Worm (Caenorhabditis elegans) whole organism, L4/young adult: Measurements from ENCODE around the gene suf-1.

Experiments
- W03F9.2 ChIP-seq: fragments of 150-350 bp; optimal IDR thresholded peaks from 2 replicates; lab custom pipeline; 2014; ENCODE audit warnings: missing biosample characterization, missing genetic modification characterization
- dao-5 ChIP-seq: sonication (generic microtip); optimal IDR thresholded peaks from 2 replicates; lab custom pipeline; 2016; ENCODE audit warnings: missing genotype, missing genetic modification characterization, moderate library complexity, missing compliant biosample characterization
- him-1 ChIP-seq: sonication (generic microtip); optimal IDR thresholded peaks from 2 replicates; lab custom pipeline; 2016; ENCODE audit warnings: missing genotype, missing genetic modification reagents, missing genetic modification characterization, missing compliant biosample characterization

Gene suf-1

DNA sequence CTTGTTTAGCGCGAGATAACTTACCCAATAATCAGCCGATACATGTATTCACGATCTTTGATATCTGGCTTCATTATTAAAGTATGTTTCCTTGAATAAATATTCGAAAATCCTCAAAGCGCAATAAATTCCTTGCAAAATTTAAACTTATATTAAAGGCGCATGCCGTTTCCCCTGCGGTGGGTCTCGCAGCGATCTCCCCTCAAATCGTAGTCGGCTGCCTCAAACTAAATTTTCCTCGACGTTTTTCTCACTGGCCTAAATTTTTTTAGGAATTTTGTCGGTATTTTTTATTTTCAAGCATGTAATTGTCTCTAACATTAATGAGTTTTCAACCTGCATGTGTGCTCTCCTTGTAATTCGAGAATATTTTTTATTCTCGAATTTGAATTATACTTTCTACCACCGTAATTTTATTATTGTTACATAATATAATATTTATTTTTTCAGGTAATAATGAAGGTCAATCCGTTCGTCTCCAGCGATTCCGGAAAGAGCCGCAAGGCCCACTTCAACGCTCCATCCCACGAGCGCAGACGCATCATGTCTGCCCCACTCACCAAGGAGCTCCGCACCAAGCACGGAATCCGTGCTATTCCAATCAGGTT lies 1.2 kb upstream of the suf-1 start, which contains the start of the genes cpf-1 and rpl-26:
Gene cpf-1, minus strand, starts transcription at position 104 of the 608 bp plus-strand sequence.
Gene rpl-26, plus strand, starts transcription at position 449 of the 608 bp plus-strand sequence.
- no peak for TF ChIP-seq dao-5
- no peak for TF ChIP-seq him-1
- TF ChIP-seq W03F9.2 (tag; lab: Kevin White, UChicago) = no peak

DNA sequence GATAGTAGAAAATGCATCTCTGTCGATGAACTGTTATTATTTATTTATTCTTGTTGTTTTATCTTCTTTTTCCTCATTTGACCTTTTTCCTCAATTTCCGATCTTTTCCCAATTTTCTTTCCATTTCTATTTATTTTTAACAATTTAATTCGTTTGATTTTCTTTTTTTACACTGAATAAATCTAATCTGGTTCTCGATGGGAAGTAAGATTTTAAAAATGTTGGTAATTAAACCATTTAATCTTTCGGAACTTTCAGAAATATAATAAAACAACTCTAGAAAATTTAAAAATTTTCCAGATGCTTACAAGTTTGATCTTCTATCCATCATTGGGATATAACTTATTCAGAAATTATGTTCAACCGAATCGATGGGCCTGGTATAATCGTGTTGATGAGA lies 2.9 kb downstream of the suf-1 start, which contains the start of gene F28C6.8:
Gene F28C6.8, plus strand, starts transcription at position 301 of the 400 bp plus-strand sequence.
- TF ChIP-seq him-1 (no peak), W03F9.2 (tag; lab: Kevin White, UChicago) (no peak), dao-5 (no peak)

DNA sequence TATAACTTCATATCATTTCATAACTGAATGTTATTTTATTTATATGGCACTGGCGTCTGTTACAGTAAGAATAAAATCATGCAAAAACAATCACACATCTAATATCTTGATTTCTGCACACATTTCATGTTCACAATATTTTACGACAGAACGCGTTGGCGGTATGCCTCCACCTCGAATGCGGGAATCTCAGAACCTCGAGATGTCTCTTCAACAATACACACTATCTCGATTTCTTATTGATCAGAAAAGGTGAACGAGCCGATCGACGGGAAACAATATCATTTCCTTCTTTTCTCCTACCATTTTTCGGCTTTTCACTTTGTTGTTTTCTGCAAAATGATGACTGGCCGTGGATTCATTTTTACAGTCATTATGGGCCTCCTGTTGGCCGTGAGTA lies 4.0 kb downstream of the suf-1 start, which contains the start of gene F28C6.10:
Gene F28C6.10, plus strand, starts transcription at position 301 of the 400 bp plus-strand sequence.
- TF ChIP-seq W03F9.2 (tag; lab: Kevin White, UChicago) (no peak), him-1 (no peak), dao-5 (no peak)

DNA sequence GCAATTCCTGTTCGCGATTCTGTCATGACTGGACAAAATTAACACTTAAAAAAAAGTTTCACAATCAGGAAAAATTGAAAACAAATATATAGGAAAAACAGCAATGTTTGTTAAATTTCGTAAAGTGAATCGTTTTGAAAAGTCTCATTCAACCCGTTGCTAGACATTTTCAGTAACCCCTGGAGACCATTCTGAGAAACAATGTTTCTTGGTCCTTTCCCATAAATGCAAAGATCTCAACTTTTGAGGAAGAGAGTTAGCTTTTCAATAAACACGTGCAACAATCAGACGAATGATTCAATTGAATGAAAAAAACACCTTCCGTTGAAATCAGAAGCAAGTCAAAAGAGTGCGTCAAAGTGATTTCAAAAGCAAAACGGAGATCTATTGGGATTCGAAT lies 6.4 kb downstream of the suf-1 start, which contains the start of gene F28C6.9:
Gene F28C6.9, minus strand, starts transcription at position 101 of the 400 bp plus-strand sequence.
- no peak for TF ChIP-seq dao-5
- TF ChIP-seq him-1 = no peak
- no peak for TF ChIP-seq W03F9.2 (tag; lab: Kevin White, UChicago)

DNA sequence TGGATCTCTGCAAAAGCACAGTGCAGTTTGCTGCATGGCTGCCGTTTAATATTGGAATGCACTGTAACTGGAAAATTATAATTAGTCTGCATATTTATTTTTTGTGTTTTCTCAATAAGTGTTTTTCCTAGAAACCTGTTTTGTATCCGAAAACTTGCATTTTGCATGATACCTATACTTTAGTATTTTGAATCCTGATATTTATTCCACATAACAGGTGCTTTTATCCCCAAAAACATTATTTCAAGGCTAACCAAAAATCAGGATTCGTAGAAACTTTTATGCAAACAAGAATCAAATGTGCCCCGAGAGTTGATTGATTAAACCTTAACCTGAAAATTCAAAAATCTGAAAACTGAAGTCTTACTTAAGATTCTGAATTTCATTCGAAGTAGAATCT lies 6.9 kb downstream of the suf-1 start:
- TF ChIP-seq W03F9.2 (tag; lab: Kevin White, UChicago) (no peak), him-1 (no peak), dao-5 (no peak)

DNA sequence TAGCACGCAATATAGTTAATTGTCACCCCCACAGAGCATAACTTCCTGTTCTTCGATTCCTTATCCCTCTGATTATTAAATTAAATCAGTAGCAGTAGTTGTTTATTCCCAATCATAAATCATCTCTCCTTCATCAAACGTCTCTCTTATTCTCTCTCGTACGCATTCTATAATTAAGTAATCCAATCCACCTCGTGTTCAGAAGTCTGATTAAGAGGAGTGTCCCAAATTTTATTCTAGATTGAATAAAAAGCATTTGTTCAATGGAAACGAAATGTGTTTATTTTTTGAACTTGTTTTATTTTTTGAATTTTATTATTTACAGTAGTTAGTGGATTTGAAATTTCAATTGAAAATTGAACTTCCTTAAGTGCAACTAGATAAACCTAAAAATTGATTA lies 7.7 kb downstream of the suf-1 start:
- TF ChIP-seq W03F9.2 (tag; lab: Kevin White, UChicago) (no peak), dao-5 (no peak), him-1 (no peak)

DNA sequence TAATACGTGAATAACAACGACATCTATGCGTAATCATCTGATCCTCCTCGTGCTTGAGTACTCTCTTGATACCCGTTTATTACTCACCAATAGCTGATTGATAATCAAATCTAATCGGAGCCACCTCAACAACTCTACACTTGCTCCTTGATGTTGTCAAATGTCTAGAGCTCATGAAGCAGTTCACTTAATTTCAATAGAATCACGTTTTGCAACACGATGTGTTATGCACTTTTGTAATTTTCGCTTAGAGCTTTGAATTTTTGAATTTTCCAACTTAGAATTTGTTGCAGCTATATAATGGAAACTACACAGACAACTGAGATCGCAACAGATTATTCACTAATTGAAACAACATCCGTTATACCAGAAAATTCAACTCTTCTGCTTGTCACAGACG lies 8.8 kb downstream of the suf-1 start, which contains the start of gene T22C8.1:
Gene T22C8.1, plus strand, starts transcription at position 301 of the 400 bp plus-strand sequence.
- no peak for TF ChIP-seq him-1
- TF ChIP-seq W03F9.2 (tag; lab: Kevin White, UChicago) = no peak

DNA sequence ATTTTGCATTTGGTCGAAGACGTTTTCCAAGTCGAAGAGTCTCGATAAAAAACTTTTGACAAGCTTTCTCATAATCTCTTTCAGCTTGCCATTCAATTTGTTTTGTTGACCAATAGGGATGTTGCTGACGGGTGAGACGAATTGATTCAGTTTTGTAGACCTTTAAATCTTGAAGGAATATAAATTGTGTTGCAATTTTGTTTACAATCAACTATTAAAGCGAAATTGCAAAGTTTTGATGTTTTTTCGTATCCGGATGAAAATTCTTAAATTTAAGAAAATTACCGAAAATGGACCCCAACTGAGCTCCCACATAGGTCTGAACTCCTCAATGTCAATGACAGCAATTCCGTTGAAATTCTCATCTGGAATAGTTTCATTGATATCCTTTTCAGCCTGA lies 12.5 kb downstream of the suf-1 start:
- no peak for TF ChIP-seq dao-5
- no peak for TF ChIP-seq him-1
- no peak for TF ChIP-seq W03F9.2 (tag; lab: Kevin White, UChicago)

DNA sequence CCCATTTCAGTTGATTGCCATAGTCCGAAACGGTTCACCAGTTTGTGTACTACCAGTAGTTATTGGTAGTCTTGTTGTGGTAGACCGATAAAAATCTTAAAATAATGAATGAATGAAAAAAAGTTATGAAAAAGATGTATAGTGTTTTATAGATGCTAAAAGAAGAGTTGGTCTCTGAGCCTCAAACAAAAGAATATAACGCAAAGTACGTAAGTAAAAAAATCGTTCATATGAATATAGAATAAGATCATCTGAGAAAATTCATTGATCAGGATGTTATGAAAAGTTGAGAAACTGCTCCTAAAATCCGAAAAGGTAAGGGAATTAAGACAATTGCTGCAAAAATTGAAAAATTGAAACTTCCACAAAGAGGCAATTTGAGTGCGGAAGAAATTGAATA lies 13.9 kb downstream of the suf-1 start, which contains the start of gene chhy-1:
Gene chhy-1, minus strand, starts transcription at position 101 of the 400 bp plus-strand sequence.
- no peak for TF ChIP-seq W03F9.2 (tag; lab: Kevin White, UChicago)
- no peak for TF ChIP-seq dao-5

DNA sequence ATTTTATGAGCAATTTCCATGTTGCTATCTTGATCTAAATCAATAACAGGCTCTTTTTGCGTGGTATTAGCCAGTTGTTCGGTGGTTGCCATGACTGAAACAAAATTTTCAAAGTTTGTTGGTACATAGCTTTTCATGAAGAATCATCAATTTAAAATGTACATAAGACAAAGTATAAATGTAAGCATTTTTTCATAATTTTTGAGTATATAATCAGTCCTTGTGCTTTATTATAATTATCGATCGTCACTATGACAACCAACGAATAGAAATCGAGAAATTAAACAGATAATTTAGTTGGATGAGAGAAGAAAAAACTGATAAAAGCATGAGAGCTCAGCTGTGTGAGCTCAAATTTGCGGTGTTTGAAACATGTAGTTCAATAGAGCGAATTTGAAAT lies 18.2 kb downstream of the suf-1 start, which contains the start of gene T22C8.3:
Gene T22C8.3, minus strand, starts transcription at position 101 of the 400 bp plus-strand sequence.
- TF ChIP-seq W03F9.2 (tag; lab: Kevin White, UChicago) (no peak), him-1 (no peak)

DNA sequence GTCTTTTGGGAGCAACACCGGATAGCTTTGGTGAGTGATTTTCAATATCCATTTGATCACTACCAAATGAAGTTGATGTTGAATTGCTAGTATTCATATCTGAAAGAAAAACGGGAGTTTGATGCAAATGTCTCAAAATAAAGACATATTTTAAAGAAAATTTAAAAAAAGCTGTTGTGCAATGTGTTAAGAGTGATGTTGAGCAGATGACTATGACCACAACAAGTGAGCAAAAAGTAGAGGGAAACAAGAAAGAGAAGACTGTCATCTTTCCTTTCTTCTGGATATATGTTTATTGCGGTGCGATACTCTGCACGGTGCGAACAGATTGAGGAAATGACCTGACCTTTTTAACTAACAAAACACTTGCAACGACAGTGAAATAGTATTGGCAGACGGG lies 19.8 kb downstream of the suf-1 start, which contains the start of gene T22C8.4:
Gene T22C8.4, minus strand, starts transcription at position 101 of the 400 bp plus-strand sequence.
- TF ChIP-seq dao-5 = no peak
- no peak for TF ChIP-seq W03F9.2 (tag; lab: Kevin White, UChicago)

DNA sequence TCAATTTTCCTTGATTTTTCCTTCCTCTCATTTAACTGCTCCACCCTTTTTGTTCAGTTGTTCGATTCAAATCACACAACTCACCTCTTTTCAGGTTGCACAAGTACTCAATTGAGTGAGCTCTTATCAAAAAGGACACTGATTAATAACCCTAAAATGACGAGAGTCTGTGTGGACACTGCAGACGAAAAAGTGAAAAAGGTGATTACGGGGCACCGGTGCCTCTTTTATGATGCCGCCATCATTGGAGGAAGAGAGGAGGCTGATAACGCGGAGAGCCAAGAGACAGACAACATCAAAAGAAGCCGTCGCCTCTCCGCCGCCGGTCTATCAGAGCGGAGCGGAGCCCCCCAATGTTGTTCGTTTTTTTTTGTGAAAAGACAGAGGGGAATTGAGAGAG lies 21.5 kb downstream of the suf-1 start, which contains the start of gene sptf-2:
Gene sptf-2, plus strand, starts transcription at position 297 of the 400 bp plus-strand sequence.
- no peak for TF ChIP-seq W03F9.2 (tag; lab: Kevin White, UChicago)
- TF ChIP-seq dao-5 = no peak
- no peak for TF ChIP-seq him-1

DNA sequence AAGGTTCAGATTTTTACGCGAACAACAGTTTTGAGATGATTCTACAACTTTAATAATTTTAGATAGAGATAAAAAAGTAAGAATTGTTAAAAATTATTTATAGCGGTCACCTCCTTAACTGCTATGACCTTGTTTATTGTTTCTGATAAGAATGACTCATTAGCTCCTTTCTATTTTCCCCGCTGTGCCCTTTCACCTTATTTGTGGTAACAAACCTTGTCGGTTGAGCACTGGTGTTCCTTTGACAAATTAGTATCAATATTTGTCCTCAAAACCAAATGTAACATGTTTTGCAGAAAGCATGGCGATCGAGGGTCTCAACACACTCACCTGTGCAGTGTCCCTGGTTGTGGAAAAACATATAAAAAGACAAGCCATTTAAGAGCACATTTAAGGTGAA lies 23.0 kb downstream of the suf-1 start:
- TF ChIP-seq W03F9.2 (tag; lab: Kevin White, UChicago) = no peak
- TF ChIP-seq him-1 = no peak
- TF ChIP-seq dao-5 = no peak

DNA sequence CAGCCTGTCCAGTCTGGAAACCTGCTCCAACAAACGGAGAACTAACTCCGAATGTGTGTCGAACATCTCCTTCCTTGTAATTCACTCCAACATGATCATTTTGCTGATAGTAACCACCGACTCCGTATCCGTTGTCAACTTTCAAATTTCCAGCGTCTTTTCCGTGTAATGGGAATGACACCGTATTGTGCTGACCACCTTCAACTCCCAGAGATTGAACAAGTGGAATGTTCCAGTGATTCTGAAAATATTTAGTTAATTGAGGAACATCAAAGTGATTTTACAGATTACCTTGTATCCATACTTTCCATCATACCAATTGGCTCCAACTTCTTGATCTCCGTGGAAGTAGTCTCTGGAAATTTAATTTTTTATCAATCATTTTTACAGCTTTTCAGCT lies 24.3 kb downstream of the suf-1 start:
- TF ChIP-seq him-1 (no peak), W03F9.2 (tag; lab: Kevin White, UChicago) (no peak), dao-5 (no peak)

DNA sequence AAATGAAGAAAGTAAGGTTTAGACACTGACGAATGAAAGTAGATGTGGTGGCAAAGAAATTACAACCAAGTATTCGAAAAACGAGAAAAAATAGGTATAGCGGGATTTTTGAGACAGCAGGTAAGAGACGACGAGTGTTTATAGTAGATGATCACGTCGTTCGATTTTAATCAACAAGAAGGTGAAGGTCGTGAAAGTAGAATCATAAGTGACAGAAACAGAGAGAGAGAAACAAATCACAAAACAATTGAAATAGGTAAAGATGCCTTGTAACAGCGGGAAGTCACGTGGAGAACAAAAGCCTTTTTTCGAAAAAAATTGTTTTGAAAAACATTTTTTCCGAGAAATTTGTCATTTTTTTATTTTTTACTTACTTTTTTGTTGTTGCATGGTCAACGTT lies 26.4 kb downstream of the suf-1 start, which contains the start of gene T22C8.6:
Gene T22C8.6, minus strand, starts transcription at position 194 of the 400 bp plus-strand sequence.
- TF ChIP-seq him-1 = no peak
- no peak for TF ChIP-seq W03F9.2 (tag; lab: Kevin White, UChicago)
- no peak for TF ChIP-seq dao-5
